Fruit fly (Drosophila melanogaster) S2 (cell line): Measurements from ENCODE around the gene CG4653.

Experiments
- CG8478 ChIP-seq: fragments of >200 bp; optimal IDR thresholded peaks from 2 replicates; lab custom pipeline; 2018
- CTCF ChIP-seq, 2 experiments: fragments of >200 bp; optimal IDR thresholded peaks; 2 replicates each; lab custom pipeline; 2018

DNA sequence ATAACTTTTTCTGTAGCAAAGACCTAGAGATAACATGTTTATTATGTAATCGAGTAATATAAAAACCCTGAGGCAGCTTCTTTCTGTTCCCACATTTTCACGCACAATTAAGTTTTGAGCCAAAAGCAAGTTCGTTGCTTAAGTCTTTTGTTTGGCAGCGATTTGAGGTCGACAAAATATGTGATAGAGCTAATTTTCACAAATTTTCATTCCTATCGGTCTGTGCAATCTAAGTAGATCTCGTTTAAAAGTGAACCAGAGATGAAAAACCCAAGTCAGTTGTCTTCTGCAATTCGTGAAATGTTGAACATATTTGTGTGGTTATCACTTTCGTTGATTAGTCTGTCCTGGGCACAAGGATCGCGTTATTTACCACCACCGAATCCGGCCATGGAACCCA, 34.0 kb downstream of the CG4653 start, which contains the start of gene TwdlZ:
- TF ChIP-seq CG8478 (lab: Kevin White, UChicago) (no peak), CTCF (optimal IDR thresholded peaks at IDR 0.05; lab: Kevin White, UChicago) (no peak)
